Worm (Caenorhabditis elegans) whole organism, L4 larva: Measurements from ENCODE around the gene col-110.

Experiments used
- F44E2.7 ChIP-seq: fragments of 200-800 bp; sonication (Bioruptor generic); IDR thresholded peaks from 2 replicates; pipeline ENCODE4 v2.1.2; 2022; ENCODE audit warnings: missing genetic modification characterization, missing compliant biosample characterization
- Y105C5A.15 ChIP-seq: fragments of 200-800 bp; sonication (Bioruptor generic); IDR thresholded peaks from 2 replicates; pipeline ENCODE4 v1.3.6; 2022; ENCODE audit warnings: missing genetic modification characterization, missing compliant biosample characterization
- Y48G9A.11 ChIP-seq: fragments of 200-800 bp; sonication (Bioruptor generic); IDR thresholded peaks from 2 replicates; pipeline ENCODE4 v1.3.6; 2022; ENCODE audit warnings: missing genetic modification reagents, missing genetic modification characterization, missing compliant biosample characterization
- ZK546.5 ChIP-seq, 2 experiments: sonication (generic microtip); optimal IDR thresholded peaks; 2 replicates each; lab custom pipeline; 2017; ENCODE audit warnings: missing biosample characterization in 2 of 2, missing genetic modification characterization in 2 of 2
- aha-1 ChIP-seq: fragments of 150-350 bp; peaks from one replicate; lab custom pipeline; 2014; ENCODE audit warnings: missing biosample characterization, missing genetic modification characterization
- aly-2 ChIP-seq: sonication (generic microtip); optimal IDR thresholded peaks from 2 replicates; lab custom pipeline; 2018; ENCODE audit warnings: missing biosample characterization, missing genetic modification characterization
- ama-1 ChIP-seq: fragments of 150-350 bp; optimal IDR thresholded peaks from 2 replicates; lab custom pipeline; 2014; ENCODE audit warnings: inconsistent platforms, mixed read lengths
- attf-4 ChIP-seq: sonication (generic microtip); optimal IDR thresholded peaks from 3 replicates; lab custom pipeline; 2017; ENCODE audit warnings: missing biosample characterization, missing genetic modification characterization
- ceh-44 ChIP-seq: fragments of 200-800 bp; sonication (Bioruptor generic); IDR thresholded peaks from 2 replicates; pipeline ENCODE4 v1.3.6; 2022; ENCODE audit warnings: missing genetic modification reagents, missing genetic modification characterization, missing compliant biosample characterization
- ceh-62 ChIP-seq: sonication (generic microtip); optimal IDR thresholded peaks from 2 replicates; lab custom pipeline; 2017; ENCODE audit warnings: missing biosample characterization, missing genetic modification characterization
- ces-1 ChIP-seq: fragments of 150-350 bp; sonication (generic microtip); optimal IDR thresholded peaks from 4 replicates; lab custom pipeline; 2014; ENCODE audit warnings: missing biosample characterization, missing genetic modification reagents, missing genetic modification characterization
- ctbp-1 ChIP-seq: fragments of 200-800 bp; sonication (Bioruptor generic); IDR thresholded peaks from 2 replicates; pipeline ENCODE4 v1.3.6; 2022; ENCODE audit warnings: missing genetic modification reagents, missing genetic modification characterization, missing compliant biosample characterization
- daf-12 ChIP-seq: fragments of 150-350 bp; optimal IDR thresholded peaks from 2 replicates; lab custom pipeline; 2014; ENCODE audit warnings: missing biosample characterization, missing genetic modification reagents, missing genetic modification characterization
- duxl-1 ChIP-seq: sonication (generic microtip); optimal IDR thresholded peaks from 2 replicates; lab custom pipeline; 2016; ENCODE audit warnings: mild to moderate bottlenecking, missing genetic modification characterization, moderate library complexity, missing compliant biosample characterization; ENCODE audit not compliant: poor library complexity
- fkh-10 ChIP-seq: fragments of 150-350 bp; optimal IDR thresholded peaks from 2 replicates; lab custom pipeline; 2014; ENCODE audit warnings: missing biosample characterization, missing genetic modification reagents, missing genetic modification characterization
- gei-8 ChIP-seq: fragments of 200-800 bp; sonication (Bioruptor generic); optimal IDR thresholded peaks from 2 replicates; lab custom pipeline; 2018; ENCODE audit warnings: mild to moderate bottlenecking, missing genetic modification characterization, missing compliant biosample characterization
- hlh-30 ChIP-seq: sonication (generic microtip); optimal IDR thresholded peaks from 2 replicates; lab custom pipeline; 2017; ENCODE audit warnings: antibody characterized with exemption, mild to moderate bottlenecking, missing genetic modification characterization, missing compliant biosample characterization; ENCODE audit not compliant: insufficient read depth
- hmg-1.1 ChIP-seq: fragments of 200-800 bp; sonication (Bioruptor generic); IDR thresholded peaks from 2 replicates; pipeline ENCODE4 v1.3.6; 2022; ENCODE audit warnings: missing genetic modification reagents, missing genetic modification characterization, missing compliant biosample characterization
- lin-39 ChIP-seq: fragments of 150-350 bp; optimal IDR thresholded peaks from 2 replicates; lab custom pipeline; 2014; ENCODE audit warnings: missing biosample characterization, missing genetic modification reagents, missing genetic modification characterization
- lsy-2 ChIP-seq, 2 experiments: fragments of 150-350 bp in 1 of 2; sonication (generic microtip) in 1 of 2; optimal IDR thresholded peaks; 2 replicates each; lab custom pipeline; 2014 to 2017; ENCODE audit warnings: missing biosample characterization in 2 of 2, missing genetic modification characterization in 2 of 2
- madf-5 ChIP-seq, 2 experiments: fragments of 200-800 bp; sonication (Bioruptor generic); IDR thresholded peaks; 2 replicates each; pipeline ENCODE4 v1.3.6; 2022; ENCODE audit warnings: missing compliant biosample characterization in 2 of 2, missing genetic modification characterization in 2 of 2
- madf-9 ChIP-seq: fragments of 200-800 bp; sonication (Bioruptor generic); conservative IDR thresholded peaks from 2 replicates; pipeline ENCODE4 v1.3.6; 2022; ENCODE audit warnings: missing genetic modification reagents, missing genetic modification characterization, missing compliant biosample characterization
- mes-2 ChIP-seq: sonication (generic microtip); optimal IDR thresholded peaks from 2 replicates; lab custom pipeline; 2016; ENCODE audit warnings: missing genotype, mild to moderate bottlenecking, missing genetic modification characterization, missing compliant biosample characterization; ENCODE audit not compliant: poor library complexity, severe bottlenecking
- mxl-2 ChIP-seq: fragments of 200-800 bp; sonication (Bioruptor generic); conservative IDR thresholded peaks from 2 replicates; pipeline ENCODE4 v1.3.6; 2022; ENCODE audit warnings: missing genetic modification reagents, missing genetic modification characterization, missing compliant biosample characterization
- nhr-102 ChIP-seq: sonication (generic microtip); optimal IDR thresholded peaks from 2 replicates; lab custom pipeline; 2016; ENCODE audit warnings: mild to moderate bottlenecking, missing genetic modification characterization, moderate library complexity, missing compliant biosample characterization
- nhr-28 ChIP-seq: fragments of 150-350 bp; optimal IDR thresholded peaks from 2 replicates; lab custom pipeline; 2014; ENCODE audit warnings: missing biosample characterization, missing genetic modification characterization
- nhr-48 ChIP-seq: sonication (generic microtip); optimal IDR thresholded peaks from 2 replicates; lab custom pipeline; 2016; ENCODE audit warnings: mild to moderate bottlenecking, missing genetic modification characterization, missing compliant biosample characterization
- nhr-76 ChIP-seq: fragments of 150-350 bp; optimal IDR thresholded peaks from 2 replicates; lab custom pipeline; 2014; ENCODE audit warnings: missing biosample characterization, missing genetic modification characterization
- rbr-2 ChIP-seq: sonication (generic microtip); optimal IDR thresholded peaks from 2 replicates; lab custom pipeline; 2016; ENCODE audit warnings: missing genotype, missing genetic modification characterization, missing compliant biosample characterization
- set-16 ChIP-seq: fragments of 200-800 bp; sonication (Bioruptor generic); IDR thresholded peaks from 2 replicates; pipeline ENCODE4 v1.3.6; 2022; ENCODE audit warnings: missing genetic modification reagents, missing genetic modification characterization, missing compliant biosample characterization
- snpc-1.2 ChIP-seq: fragments of 200-800 bp; sonication (Bioruptor generic); IDR thresholded peaks from 2 replicates; pipeline ENCODE4 v1.3.6; 2022; ENCODE audit warnings: missing genetic modification reagents, missing genetic modification characterization, missing compliant biosample characterization
- tra-1 ChIP-seq: fragments of 200-800 bp; sonication (Bioruptor generic); IDR thresholded peaks from 2 replicates; pipeline ENCODE4 v1.3.6; 2022; ENCODE audit warnings: missing genetic modification reagents, missing genetic modification characterization, missing compliant biosample characterization
- unc-62 ChIP-seq, 3 experiments: fragments of 150-350 bp in 1 of 3; sonication (generic microtip); optimal IDR thresholded peaks in 2 of 3; peaks in 1 of 3; 1 replicate in 1 of 3; 2 replicates in 2 of 3; lab custom pipeline; 2014 to 2017; ENCODE audit warnings: missing biosample characterization in 3 of 3, missing genetic modification characterization in 3 of 3, missing genetic modification reagents in 3 of 3, missing genotype in 1 of 3
- zip-11 ChIP-seq: fragments of 200-800 bp; sonication (Bioruptor generic); IDR thresholded peaks from 2 replicates; pipeline ENCODE4 v1.3.6; 2022; ENCODE audit warnings: missing genetic modification characterization, missing compliant biosample characterization
- ztf-11 ChIP-seq: fragments of 150-350 bp; optimal IDR thresholded peaks from 2 replicates; lab custom pipeline; 2014; ENCODE audit warnings: missing biosample characterization, missing genetic modification characterization

col-110 gene

DNA sequence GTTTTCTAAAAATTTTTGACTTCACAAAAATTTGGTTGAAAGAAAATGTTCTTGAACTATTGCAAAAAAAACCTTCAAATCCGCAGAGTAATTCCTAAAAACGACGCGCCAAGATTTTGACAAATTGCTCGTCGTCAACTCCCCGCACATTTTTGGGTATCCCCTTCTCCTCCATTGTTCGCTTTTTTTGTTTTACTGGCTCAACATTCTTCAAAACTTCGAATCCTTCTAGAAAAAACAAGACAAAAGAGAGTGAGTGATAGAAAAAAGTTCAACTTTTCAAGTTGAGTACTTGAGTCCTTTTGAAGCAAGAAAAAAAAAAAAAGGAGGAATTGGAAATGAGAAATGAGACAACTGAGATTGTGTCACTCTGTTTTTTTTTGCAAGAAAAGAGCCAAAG, 32.6 kb downstream of the col-110 start (continued):
- TF ChIP-seq zip-11 (GFP tag; lab: Robert Waterston, UW) (no peak), Y105C5A.15 (GFP tag; lab: Robert Waterston, UW) (no peak), gei-8 (no peak)

- TF ChIP-seq unc-62 (GFP tag; optimal IDR thresholded peaks at IDR 0.05 in 1 of 2; lab: Kevin White, UChicago) (peak in 1 of 2 experiments; percentile 96), unc-62 (tag; optimal IDR thresholded peaks at IDR 0.05; lab: Kevin White, UChicago) (no peak), gei-8 (no peak), aha-1 (peak; percentile 74), hmg-1.1 (GFP tag; lab: Robert Waterston, UW) (0 out of 2 replicates have a peak, but pooled peaks have one; percentile 33)
These were observed 35.4 kb downstream of the col-110 start for ce11 chrIV:4574051-4574450.

- no peak for TF ChIP-seq duxl-1 (tag; lab: Kevin White, UChicago)
- TF ChIP-seq rbr-2 (tag; lab: Kevin White, UChicago) = peak; percentile 45
- peak; percentile 31; the same call in 1 of the 2 replicates for TF ChIP-seq set-16 (GFP tag; lab: Robert Waterston, UW)
- TF ChIP-seq madf-5 (GFP tag; IDR thresholded peaks at IDR 0.05; lab: Robert Waterston, UW) = no peak
- peak; percentile 4 for TF ChIP-seq mes-2 (tag; lab: Kevin White, UChicago)
- TF ChIP-seq hlh-30 (tag; lab: Kevin White, UChicago) = peak; percentile 4
- TF ChIP-seq fkh-10 (GFP tag; lab: Kevin White, UChicago) = peak; percentile 62
- TF ChIP-seq snpc-1.2 (GFP tag; lab: Robert Waterston, UW) = no peak
- TF ChIP-seq lsy-2 (tag; optimal IDR thresholded peaks at IDR 0.05; lab: Kevin White, UChicago) = peak in 1 of 2 experiments; percentile 30
These were observed 38.9 kb downstream of the col-110 start for ce11 chrIV:4570599-4570998.

ce11 chrIV:4568402-4568891, 41.0 kb downstream of the col-110 start, which contains the start of gene F28E10.1:
TSS of gene F28E10.1 (plus strand) at chrIV:4568841.
- peak in 1 of 2 experiments; percentile 92 for TF ChIP-seq unc-62 (GFP tag; optimal IDR thresholded peaks at IDR 0.05 in 1 of 2; lab: Kevin White, UChicago)
- no peak for TF ChIP-seq unc-62 (tag; optimal IDR thresholded peaks at IDR 0.05; lab: Kevin White, UChicago)
- peak; percentile 8 for TF ChIP-seq ces-1
- no peak for TF ChIP-seq nhr-28 (tag; lab: Kevin White, UChicago)
- peak; percentile 56; the same call in 1 of the 2 replicates for TF ChIP-seq ctbp-1
- peak; percentile 82 for TF ChIP-seq fkh-10 (GFP tag; lab: Kevin White, UChicago)

- no peak for TF ChIP-seq fkh-10 (GFP tag; lab: Kevin White, UChicago)
- no peak for TF ChIP-seq nhr-76 (tag; lab: Kevin White, UChicago)
- no peak for TF ChIP-seq aly-2
- peak in 1 of 2 experiments; percentile 86 for TF ChIP-seq unc-62 (GFP tag; optimal IDR thresholded peaks at IDR 0.05 in 1 of 2; lab: Kevin White, UChicago)
- TF ChIP-seq unc-62 (tag; optimal IDR thresholded peaks at IDR 0.05; lab: Kevin White, UChicago) = no peak
- TF ChIP-seq ztf-11 (tag; lab: Kevin White, UChicago) = no peak
- TF ChIP-seq F44E2.7 (GFP tag; lab: Robert Waterston, UW) = no peak
These were observed 42.1 kb downstream of the col-110 start, which contains the start of gene F28E10.4 for ce11 chrIV:4567343-4567742. TSS of gene F28E10.4 (minus strand) at chrIV:4567443.

DNA sequence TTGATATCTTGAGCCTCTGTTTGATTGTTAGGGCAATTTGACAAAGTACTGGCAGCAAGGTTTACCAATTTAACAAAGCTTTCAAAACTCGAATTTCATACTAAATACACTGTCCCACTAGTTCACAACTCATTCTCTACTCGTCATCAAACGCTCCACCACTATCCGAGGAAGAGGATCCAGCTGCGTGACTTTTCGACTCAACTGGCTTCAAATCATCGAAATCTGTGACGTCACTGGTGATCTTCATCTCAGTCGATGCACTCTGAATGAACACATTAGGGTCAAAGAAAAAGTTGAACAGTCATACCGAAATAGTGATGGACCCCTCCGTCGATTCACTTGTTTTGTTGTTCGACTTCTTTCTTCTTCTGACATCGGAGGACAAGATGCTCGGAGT, 43.6 kb downstream of the col-110 start:
- no peak for TF ChIP-seq ctbp-1
- no peak for TF ChIP-seq attf-4 (tag; lab: Kevin White, UChicago)
- TF ChIP-seq ZK546.5 (tag; optimal IDR thresholded peaks at IDR 0.05; lab: Kevin White, UChicago) = no peak
- no peak for TF ChIP-seq madf-9 (GFP tag; lab: Robert Waterston, UW)
- peak; percentile 86 for TF ChIP-seq ama-1 (lab: Kevin White, UChicago)
- no peak for TF ChIP-seq ceh-44 (GFP tag; lab: Robert Waterston, UW)
- TF ChIP-seq tra-1 (GFP tag; lab: Robert Waterston, UW) = no peak
- TF ChIP-seq nhr-102 (tag; lab: Kevin White, UChicago) = no peak
- TF ChIP-seq nhr-48 (tag; lab: Kevin White, UChicago) = no peak
- no peak for TF ChIP-seq daf-12 (tag; lab: Kevin White, UChicago)
- no peak for TF ChIP-seq lin-39 (tag; lab: Kevin White, UChicago)
- no peak for TF ChIP-seq ceh-62 (tag; lab: Kevin White, UChicago)
- TF ChIP-seq aha-1 = peak; percentile 84
- no peak for TF ChIP-seq Y48G9A.11 (GFP tag; lab: Robert Waterston, UW)
- TF ChIP-seq mxl-2 = no peak
- TF ChIP-seq, all 104 proteins: peak for 2
